Fruit fly (Drosophila melanogaster): ENCODE measurements around the gene CG11333.
A peak's percentile ranks its signal among the peaks of the same experiment; 100 is the strongest.

dm6 chr3R:31424427-31424826, 38.7 kb upstream of the CG11333 start:
- TF ChIP-seq CG8159 (tag; optimal IDR thresholded peaks at IDR 0.05) (peak; percentile 53), CG15710 (tag; optimal IDR thresholded peaks at IDR 0.05) (peak; percentile 35), fd96Ca (GFP tag; IDR thresholded peaks at IDR 0.05) (peak; percentile 54; the same call in 2 of the 3 replicates), CG8301 (tag; optimal IDR thresholded peaks at IDR 0.05) (peak; percentile 46), CG17806 (tag; optimal IDR thresholded peaks at IDR 0.05) (peak; percentile 47), CG34367 (tag; optimal IDR thresholded peaks at IDR 0.05) (peak; percentile 2), D1 (tag; optimal IDR thresholded peaks at IDR 0.05) (no peak)

Data from whole organism, pupa.